Worm (Caenorhabditis elegans) whole organism, young adult: Measurements from ENCODE around the gene R13H7.2.

Source experiments
- nhr-80 ChIP-seq: sonication (generic microtip); optimal IDR thresholded peaks from 2 replicates; lab custom pipeline; 2016; ENCODE audit warnings: missing genetic modification characterization, missing compliant biosample characterization
- sea-2 ChIP-seq: fragments of 200-800 bp; sonication (Bioruptor generic); IDR thresholded peaks from 2 replicates; pipeline ENCODE4 v1.3.6; 2022; ENCODE audit warnings: missing genetic modification characterization, missing compliant biosample characterization
- unc-62 ChIP-seq: fragments of 150-350 bp; optimal IDR thresholded peaks from 2 replicates; lab custom pipeline; 2014; ENCODE audit warnings: missing biosample characterization, missing genetic modification reagents, missing genetic modification characterization

Gene R13H7.2

ce11 chrIV:6802132-6802531 is 57.0 kb downstream of the R13H7.2 start, which contains the start of the genes cest-4 and C17H12.11:
Gene cest-4 (minus strand): TSS chrIV:6802337.
Gene C17H12.11 (plus strand): TSS chrIV:6802387.
- TF ChIP-seq unc-62 (GFP tag; lab: Kevin White, UChicago) (peak; percentile 25), sea-2 (GFP tag; lab: Robert Waterston, UW) (no peak), nhr-80 (tag; lab: Kevin White, UChicago) (peak; percentile 80)
